Worm (Caenorhabditis elegans): ENCODE measurements around the gene cpg-8.

Gene cpg-8

DNA sequence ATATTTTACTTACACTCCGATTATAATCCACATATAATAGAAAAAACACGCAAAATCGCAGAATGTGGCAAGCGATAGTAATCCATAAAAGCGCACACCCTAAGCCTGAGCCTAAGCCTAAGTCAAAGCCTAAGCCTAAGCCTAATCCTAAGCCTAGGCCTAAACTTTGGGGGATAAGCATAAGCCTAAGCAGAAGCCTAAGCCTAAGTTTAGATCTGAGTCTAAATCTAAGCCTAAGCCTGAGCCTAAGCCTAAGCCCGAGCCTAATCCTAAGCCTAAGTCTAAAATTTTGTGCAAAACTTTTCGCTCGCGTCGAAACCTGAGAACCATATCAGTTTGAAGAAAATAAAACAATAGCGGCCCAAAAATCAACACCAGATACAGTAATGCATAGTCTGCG lies 8.1 kb downstream of the cpg-8 start:
- TF ChIP-seq snpc-4 (tag; optimal IDR thresholded peaks at IDR 0.05) (no peak), mdl-1 (tag; optimal IDR thresholded peaks at IDR 0.05) (no peak)

ce11 chrV:4681670-4682069 lies 10.6 kb downstream of the cpg-8 start, which contains the start of gene K03B4.4:
TSS of gene K03B4.4 (plus strand) at chrV:4681970.
- TF ChIP-seq zag-1 (tag; optimal IDR thresholded peaks at IDR 0.05) (no peak), nhr-76 (tag; optimal IDR thresholded peaks at IDR 0.05) (no peak), elt-2 (tag; optimal IDR thresholded peaks at IDR 0.05) (no peak), elt-3 (tag; optimal IDR thresholded peaks at IDR 0.05) (no peak), sea-2 (GFP tag; optimal IDR thresholded peaks at IDR 0.05) (no peak)

DNA sequence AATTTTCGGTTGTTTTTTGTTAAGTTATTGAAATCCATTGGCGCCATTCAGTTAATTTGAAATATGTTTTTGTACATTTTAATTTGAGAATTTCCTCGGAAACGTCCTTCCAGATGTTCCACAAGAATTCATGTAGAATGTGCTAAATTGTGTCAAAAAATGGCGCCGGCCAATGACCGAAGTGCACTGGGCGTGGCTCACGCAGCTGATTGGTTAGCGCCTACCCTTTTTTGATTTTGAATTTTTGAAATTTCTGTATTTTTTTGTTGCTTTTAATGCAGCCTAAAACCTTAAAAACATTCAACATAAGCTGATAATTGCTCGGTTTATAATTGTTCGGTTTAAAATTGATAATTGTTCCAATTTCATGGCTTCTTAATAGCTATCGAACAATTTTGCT lies 15.4 kb downstream of the cpg-8 start:
- peak; percentile 70 for TF ChIP-seq nfya-1 (tag; optimal IDR thresholded peaks at IDR 0.05; ENCODE audit: insufficient read depth)
- TF ChIP-seq fkh-2 (tag; optimal IDR thresholded peaks at IDR 0.05): no peak
- no peak for TF ChIP-seq hmg-11 (tag; optimal IDR thresholded peaks at IDR 0.05)

DNA sequence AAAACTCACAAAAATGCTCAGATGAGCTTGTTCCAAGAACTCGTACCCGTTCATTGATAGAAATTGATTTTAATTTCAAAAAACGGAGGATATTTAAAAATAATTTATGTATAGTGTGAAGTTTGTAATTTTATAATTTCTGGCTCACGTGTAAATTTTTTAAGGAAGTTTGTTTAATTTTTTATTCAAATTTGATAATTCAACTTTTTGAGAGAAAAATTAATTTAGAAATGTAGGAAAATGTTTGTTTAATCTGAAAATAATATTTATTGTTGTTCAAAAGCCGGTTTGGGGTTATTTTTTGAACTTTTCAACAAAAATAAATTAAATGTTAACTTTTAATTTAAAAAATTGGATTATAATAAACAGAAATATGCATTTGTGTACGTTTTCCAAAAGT lies 16.1 kb downstream of the cpg-8 start, which contains the start of gene K03B4.6:
Gene K03B4.6, minus strand, starts transcription at position 101 of the 400 bp plus-strand sequence.
- TF ChIP-seq ztf-11 (tag; optimal IDR thresholded peaks at IDR 0.05) (no peak), jun-1 (tag; optimal IDR thresholded peaks at IDR 0.05) (no peak), ceh-28 (tag; optimal IDR thresholded peaks at IDR 0.05) (no peak), elt-1 (tag; optimal IDR thresholded peaks at IDR 0.05) (no peak), nhr-43 (tag; optimal IDR thresholded peaks at IDR 0.05; ENCODE audit: poor library complexity, severe bottlenecking) (no peak), mdl-1 (tag; optimal IDR thresholded peaks at IDR 0.05) (no peak), unc-39 (tag; optimal IDR thresholded peaks at IDR 0.05) (no peak), nhr-237 (tag; optimal IDR thresholded peaks at IDR 0.05) (no peak), snpc-4 (tag; optimal IDR thresholded peaks at IDR 0.05) (no peak), eor-1 (tag; optimal IDR thresholded peaks at IDR 0.05) (no peak), skn-1 (tag; optimal IDR thresholded peaks at IDR 0.05) (no peak), daf-12 (tag; optimal IDR thresholded peaks at IDR 0.05) (no peak), lin-39 (tag; optimal IDR thresholded peaks at IDR 0.05) (no peak)

ce11 chrV:4674506-4674905 lies 17.7 kb downstream of the cpg-8 start, which contains the start of gene K03B4.8:
TSS of gene K03B4.8 (minus strand) at chrV:4674606.
- no peak for TF ChIP-seq hmg-11 (tag; optimal IDR thresholded peaks at IDR 0.05)
- TF ChIP-seq ceh-28 (tag; optimal IDR thresholded peaks at IDR 0.05): no peak
- TF ChIP-seq R02D3.7 (tag; optimal IDR thresholded peaks at IDR 0.05): no peak
- TF ChIP-seq fos-1 (tag; optimal IDR thresholded peaks at IDR 0.05): no peak
- TF ChIP-seq aly-2 (tag; optimal IDR thresholded peaks at IDR 0.05): no peak
- no peak for TF ChIP-seq ztf-11 (tag; optimal IDR thresholded peaks at IDR 0.05)

ce11 chrV:4672487-4672886 lies 19.7 kb downstream of the cpg-8 start, which contains the start of gene K03B4.9:
TSS of gene K03B4.9 (minus strand) at chrV:4672587.
- TF ChIP-seq nhr-76 (tag; optimal IDR thresholded peaks at IDR 0.05) (no peak), ceh-9 (tag; optimal IDR thresholded peaks at IDR 0.05) (no peak), nhr-43 (tag; optimal IDR thresholded peaks at IDR 0.05; ENCODE audit: poor library complexity, severe bottlenecking) (no peak), ZK546.5 (tag; optimal IDR thresholded peaks at IDR 0.05) (no peak), ama-1 (optimal IDR thresholded peaks at IDR 0.05) (no peak), sea-2 (GFP tag; optimal IDR thresholded peaks at IDR 0.05) (no peak), daf-12 (tag; optimal IDR thresholded peaks at IDR 0.05) (no peak), R02D3.7 (tag; optimal IDR thresholded peaks at IDR 0.05) (no peak), nfya-1 (tag; optimal IDR thresholded peaks at IDR 0.05; ENCODE audit: insufficient read depth) (no peak)

DNA sequence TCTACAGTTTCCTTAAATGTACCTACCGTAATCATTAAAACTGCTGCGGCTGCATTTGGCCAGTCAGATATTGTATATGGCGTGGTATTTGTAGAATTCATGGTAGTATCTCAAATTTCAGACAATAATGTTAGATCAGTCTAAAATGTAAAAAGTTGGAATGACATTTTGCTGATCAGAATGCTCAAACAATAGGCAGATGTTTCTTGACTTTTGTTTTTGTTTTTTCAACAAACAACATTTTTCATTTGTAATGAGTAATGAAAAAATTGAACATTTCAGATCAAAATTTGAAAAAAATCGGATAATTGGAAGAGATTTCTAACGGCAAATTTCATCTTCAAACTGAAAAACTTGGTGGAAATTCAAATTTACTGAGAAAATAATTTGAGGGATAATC lies 23.6 kb downstream of the cpg-8 start, which contains the start of gene srx-77:
Gene srx-77, minus strand, starts transcription at position 101 of the 400 bp plus-strand sequence.
- TF ChIP-seq nhr-23 (tag; optimal IDR thresholded peaks at IDR 0.05) (no peak), mdl-1 (tag; optimal IDR thresholded peaks at IDR 0.05) (no peak)

- no peak for TF ChIP-seq nhr-12 (tag; optimal IDR thresholded peaks at IDR 0.05)
- no peak for TF ChIP-seq aly-2 (tag; optimal IDR thresholded peaks at IDR 0.05)
- no peak for TF ChIP-seq hmg-11 (tag; optimal IDR thresholded peaks at IDR 0.05)
- TF ChIP-seq elt-2 (tag; optimal IDR thresholded peaks at IDR 0.05): no peak
These were observed 25.2 kb downstream of the cpg-8 start for ce11 chrV:4667062-4667461.

Data from whole organism, L3 larva.